Fruit fly (Drosophila melanogaster): ENCODE measurements around the gene CG13907.

Gene CG13907

dm6 chr3L:901442-901841 lies 19.6 kb upstream of the CG13907 start:
- no peak for TF ChIP-seq vri (GFP tag; optimal IDR thresholded peaks at IDR 0.05)
- TF ChIP-seq eg (GFP tag; IDR thresholded peaks at IDR 0.05), result no peak
- no peak for TF ChIP-seq CG8119 (GFP tag; IDR thresholded peaks at IDR 0.05)
- TF ChIP-seq CG3032 (tag; optimal IDR thresholded peaks at IDR 0.05), result no peak
- TF ChIP-seq CG4318 (GFP tag; optimal IDR thresholded peaks at IDR 0.05), result no peak
- no peak for TF ChIP-seq CG6163 (GFP tag; IDR thresholded peaks at IDR 0.05)
- TF ChIP-seq acj6 (GFP tag; optimal IDR thresholded peaks at IDR 0.05), result no peak
- no peak for TF ChIP-seq pdm3 (GFP tag; optimal IDR thresholded peaks at IDR 0.05)
- no peak for TF ChIP-seq Hr4 (GFP tag; optimal IDR thresholded peaks at IDR 0.05)
- TF ChIP-seq Lpt (GFP tag; optimal IDR thresholded peaks at IDR 0.05), result no peak
- TF ChIP-seq Ets21C (GFP tag; optimal IDR thresholded peaks at IDR 0.05), result no peak
- no peak for TF ChIP-seq fd85E (GFP tag; optimal IDR thresholded peaks at IDR 0.05)

- no peak for TF ChIP-seq Hr39 (GFP tag; optimal IDR thresholded peaks at IDR 0.05)
- no peak for TF ChIP-seq CG11762 (GFP tag; optimal IDR thresholded peaks at IDR 0.05; ENCODE audit: insufficient read depth)
- TF ChIP-seq Eip78C (GFP tag), result no peak
- TF ChIP-seq vri (GFP tag; optimal IDR thresholded peaks at IDR 0.05), result no peak
- no peak for TF ChIP-seq CG6276 (GFP tag; optimal IDR thresholded peaks at IDR 0.05)
- TF ChIP-seq Ets96B (tag; optimal IDR thresholded peaks at IDR 0.05), result no peak
- no peak for TF ChIP-seq CG3919 (GFP tag; optimal IDR thresholded peaks at IDR 0.05)
Measured at dm6 chr3L:900466-901249, 18.8 kb upstream of the CG13907 start.

dm6 chr3L:899304-899703 lies 17.5 kb upstream of the CG13907 start:
- TF ChIP-seq achi (GFP tag; optimal IDR thresholded peaks at IDR 0.05) (no peak), topi (GFP tag; optimal IDR thresholded peaks at IDR 0.05) (no peak), vri (GFP tag; optimal IDR thresholded peaks at IDR 0.05) (no peak), eg (GFP tag; IDR thresholded peaks at IDR 0.05) (no peak), ss (GFP tag; optimal IDR thresholded peaks at IDR 0.05) (peak in 1 of 2 experiments; percentile 11), Hr38 (GFP tag; optimal IDR thresholded peaks at IDR 0.05) (no peak), Ets96B (tag; optimal IDR thresholded peaks at IDR 0.05) (no peak), fkh (GFP tag; optimal IDR thresholded peaks at IDR 0.05) (no peak), Eip78C (GFP tag) (peak; percentile 46), Lpt (GFP tag; optimal IDR thresholded peaks at IDR 0.05) (no peak), esn (GFP tag; optimal IDR thresholded peaks at IDR 0.05) (no peak), Eip75B (GFP tag; optimal IDR thresholded peaks at IDR 0.05) (no peak)

dm6 chr3L:897080-897479 lies 15.3 kb upstream of the CG13907 start, which contains the start of gene CG34057:
Gene CG34057, plus strand, starts transcription at chr3L:897380.
- TF ChIP-seq fd59A (GFP tag; optimal IDR thresholded peaks at IDR 0.05) (no peak), CG6854 (GFP tag; optimal IDR thresholded peaks at IDR 0.05) (no peak), salr (GFP tag; optimal IDR thresholded peaks at IDR 0.05) (no peak), CG11902 (GFP tag; optimal IDR thresholded peaks at IDR 0.05) (no peak), pdm3 (GFP tag; optimal IDR thresholded peaks at IDR 0.05) (no peak), vri (GFP tag; optimal IDR thresholded peaks at IDR 0.05) (no peak)

dm6 chr3L:895314-895980 lies 13.6 kb upstream of the CG13907 start, which contains the start of gene CG34056:
Gene CG34056, plus strand, starts transcription at chr3L:895951.
- TF ChIP-seq dsx (GFP tag; optimal IDR thresholded peaks at IDR 0.05; ENCODE audit: poor library complexity, severe bottlenecking), result peak; percentile 95
- peak; percentile 99 for TF ChIP-seq eg (GFP tag; IDR thresholded peaks at IDR 0.05)
- peak; percentile 93 for TF ChIP-seq Hr39 (GFP tag; optimal IDR thresholded peaks at IDR 0.05)
- peak; percentile 96 for TF ChIP-seq Hr4 (GFP tag; optimal IDR thresholded peaks at IDR 0.05)
- peak; percentile 97 for TF ChIP-seq CG34406 (GFP tag; optimal IDR thresholded peaks at IDR 0.05)
- TF ChIP-seq Gug (GFP tag; IDR thresholded peaks at IDR 0.05), result peak; percentile 96
- peak; percentile 98 for TF ChIP-seq Ets96B (tag; optimal IDR thresholded peaks at IDR 0.05)
- TF ChIP-seq Met (GFP tag; optimal IDR thresholded peaks at IDR 0.05), result peak; percentile 97
- TF ChIP-seq Eip93F (GFP tag; optimal IDR thresholded peaks at IDR 0.05), result peak; percentile 97
- peak; percentile 95 for TF ChIP-seq Smox (GFP tag; optimal IDR thresholded peaks at IDR 0.05)
- TF ChIP-seq CG6163 (GFP tag; IDR thresholded peaks at IDR 0.05), result peak; percentile 99
- TF ChIP-seq achi (GFP tag; optimal IDR thresholded peaks at IDR 0.05), result peak; percentile 98
- peak; percentile 92 for TF ChIP-seq CG4318 (GFP tag; optimal IDR thresholded peaks at IDR 0.05)
- peak; percentile 91 for TF ChIP-seq Ets21C (GFP tag; optimal IDR thresholded peaks at IDR 0.05)
- TF ChIP-seq CG8319 (GFP tag; optimal IDR thresholded peaks at IDR 0.05), result peak; percentile 96
- TF ChIP-seq pdm3 (GFP tag; optimal IDR thresholded peaks at IDR 0.05), result peak; percentile 97
- peak; percentile 42 for TF ChIP-seq fkh (GFP tag; optimal IDR thresholded peaks at IDR 0.05)
- TF ChIP-seq lz (GFP tag; optimal IDR thresholded peaks at IDR 0.05), result peak; percentile 96
- peak; percentile 92 for TF ChIP-seq fd85E (GFP tag; optimal IDR thresholded peaks at IDR 0.05)
- peak; percentile 97 for TF ChIP-seq Lpt (GFP tag; optimal IDR thresholded peaks at IDR 0.05)
- peak; percentile 95 for TF ChIP-seq CG31627 (GFP tag; optimal IDR thresholded peaks at IDR 0.05)
- peak; percentile 98 for TF ChIP-seq svp (GFP tag)
- peak; percentile 97 for TF ChIP-seq CG6808 (GFP tag; optimal IDR thresholded peaks at IDR 0.05)
